Fruit fly (Drosophila melanogaster) whole organism, embryonic: ENCODE measurements around the gene CG31798.
A peak's percentile ranks its signal among the peaks of the same experiment; 100 is the strongest.

Source experiments
- CG1024 ChIP-seq: fragments of 200-800 bp; sonication (Bioruptor generic); IDR thresholded peaks from 2 replicates; pipeline ENCODE4 v1.3.6; 2022; ENCODE audit warnings: missing biosample characterization, missing genetic modification characterization
- CG10654 ChIP-seq: fragments of 200-800 bp; sonication (Bioruptor generic); optimal IDR thresholded peaks from 2 replicates; lab custom pipeline; 2016; ENCODE audit warnings: missing biosample characterization, missing genetic modification characterization
- CG11696 ChIP-seq: fragments of 200-800 bp; sonication (Bioruptor generic); IDR thresholded peaks from 2 replicates; pipeline ENCODE4 v1.3.6; 2022; ENCODE audit warnings: missing biosample characterization, missing genetic modification characterization
- CG14050 ChIP-seq: fragments of 200-800 bp; sonication (Bioruptor generic); IDR thresholded peaks from 3 replicates; pipeline ENCODE4 v1.3.6; 2022; ENCODE audit warnings: missing biosample characterization, missing genetic modification characterization
- CG14441 ChIP-seq: fragments of 200-800 bp; sonication (Bioruptor generic); IDR thresholded peaks from 2 replicates; pipeline ENCODE4 v1.3.6; 2022; ENCODE audit warnings: missing biosample characterization, missing genetic modification characterization
- CG14710 ChIP-seq: fragments of 200-800 bp; sonication (Bioruptor generic); optimal IDR thresholded peaks from 3 replicates; lab custom pipeline; 2019; ENCODE audit warnings: missing biosample characterization, mild to moderate bottlenecking, missing genetic modification characterization, moderate library complexity
- CG17568 ChIP-seq: fragments of 200-800 bp; sonication (Bioruptor generic); optimal IDR thresholded peaks from 2 replicates; lab custom pipeline; 2018; ENCODE audit warnings: missing biosample characterization, mild to moderate bottlenecking, missing genetic modification characterization, moderate library complexity
- CG18011 ChIP-seq: fragments of 200-800 bp; sonication (Bioruptor generic); optimal IDR thresholded peaks from 2 replicates; lab custom pipeline; 2017; ENCODE audit warnings: missing biosample characterization, missing genetic modification characterization, mild to moderate bottlenecking, moderate library complexity, missing genotype
- CG2202 ChIP-seq: fragments of 200-800 bp; sonication (Bioruptor generic); optimal IDR thresholded peaks from 2 replicates; lab custom pipeline; 2018; ENCODE audit warnings: missing biosample characterization, mild to moderate bottlenecking, missing genetic modification characterization
- CG2712 ChIP-seq: fragments of 200-800 bp; optimal IDR thresholded peaks from 3 replicates; lab custom pipeline; 2019; ENCODE audit warnings: missing biosample characterization, mild to moderate bottlenecking, missing genetic modification characterization, moderate library complexity
- CG32532 ChIP-seq: fragments of 200-800 bp; sonication (Bioruptor generic); IDR thresholded peaks from 2 replicates; pipeline ENCODE4 v1.3.6; 2022; ENCODE audit warnings: missing biosample characterization, missing genetic modification characterization
- CG3281 ChIP-seq: fragments of 200-800 bp; sonication (Bioruptor generic); optimal IDR thresholded peaks from 3 replicates; lab custom pipeline; 2017; ENCODE audit warnings: missing biosample characterization, mild to moderate bottlenecking, missing genetic modification characterization
- CG4424 ChIP-seq: fragments of 200-800 bp; sonication (Bioruptor generic); optimal IDR thresholded peaks from 3 replicates; lab custom pipeline; 2016; ENCODE audit warnings: missing biosample characterization, missing genetic modification characterization
- CG7372 ChIP-seq: fragments of 200-800 bp; sonication (Bioruptor generic); IDR thresholded peaks from 2 replicates; pipeline ENCODE4 v1.3.6; 2022; ENCODE audit warnings: missing biosample characterization, missing genetic modification characterization
- CG7987 ChIP-seq: fragments of 200-800 bp; sonication (Bioruptor generic); optimal IDR thresholded peaks from 2 replicates; lab custom pipeline; 2018; ENCODE audit warnings: missing biosample characterization, mild to moderate bottlenecking, missing genetic modification characterization, moderate library complexity
- CG8089 ChIP-seq: fragments of 200-800 bp; sonication (Bioruptor generic); optimal IDR thresholded peaks from 3 replicates; lab custom pipeline; 2016; ENCODE audit warnings: missing biosample characterization, missing genetic modification characterization
- CG8359 ChIP-seq: fragments of 200-800 bp; sonication (Bioruptor generic); optimal IDR thresholded peaks from 2 replicates; lab custom pipeline; 2017; ENCODE audit warnings: missing biosample characterization, mild to moderate bottlenecking, missing genetic modification characterization, borderline replicate concordance
- CG8924 ChIP-seq: fragments of 200-800 bp; optimal IDR thresholded peaks from 3 replicates; lab custom pipeline; 2019; ENCODE audit warnings: missing biosample characterization, mild to moderate bottlenecking, missing genetic modification characterization, moderate library complexity
- Chrac-16 ChIP-seq: fragments of 200-800 bp; sonication (Bioruptor generic); optimal IDR thresholded peaks from 3 replicates; lab custom pipeline; 2016; ENCODE audit warnings: missing biosample characterization, missing genetic modification characterization
- D ChIP-seq, 2 experiments: fragments of 200-800 bp in 1 of 2; fragments of >200 bp in 1 of 2; sonication (Bioruptor generic) in 1 of 2; optimal IDR thresholded peaks; 2 replicates in 1 of 2; 3 replicates in 1 of 2; lab custom pipeline; 2017; ENCODE audit warnings: mild to moderate bottlenecking in 1 of 2, missing biosample characterization in 1 of 2, missing genetic modification characterization in 1 of 2, missing genetic modification reagents in 1 of 2
- Dp ChIP-seq: fragments of 200-800 bp; sonication (Bioruptor generic); optimal IDR thresholded peaks from 2 replicates; lab custom pipeline; 2018; ENCODE audit warnings: missing biosample characterization, mild to moderate bottlenecking, missing genetic modification characterization, moderate library complexity
- HLHmδ ChIP-seq: fragments of 200-800 bp; sonication (Bioruptor generic); optimal IDR thresholded peaks from 2 replicates; lab custom pipeline; 2018; ENCODE audit warnings: missing biosample characterization, mild to moderate bottlenecking, missing genetic modification characterization, moderate library complexity
- HmgZ ChIP-seq: fragments of 200-800 bp; sonication (Bioruptor generic); optimal IDR thresholded peaks from 2 replicates; lab custom pipeline; 2018; ENCODE audit warnings: missing biosample characterization, mild to moderate bottlenecking, missing genetic modification characterization
- Hsf ChIP-seq: fragments of 200-800 bp; sonication (Bioruptor generic); optimal IDR thresholded peaks from 3 replicates; lab custom pipeline; 2016; ENCODE audit warnings: missing biosample characterization, missing genetic modification characterization
- Kr ChIP-seq: fragments of 200-800 bp; sonication (Bioruptor generic); optimal IDR thresholded peaks from 2 replicates; lab custom pipeline; 2017; ENCODE audit warnings: missing biosample characterization, mild to moderate bottlenecking, missing genetic modification characterization
- MBD-R2 ChIP-seq: fragments of 200-800 bp; sonication (Bioruptor generic); IDR thresholded peaks from 2 replicates; pipeline ENCODE4 v1.3.6; 2022; ENCODE audit warnings: missing biosample characterization, missing genetic modification characterization
- Meics ChIP-seq: fragments of 200-800 bp; sonication (Bioruptor generic); optimal IDR thresholded peaks from 2 replicates; lab custom pipeline; 2017; ENCODE audit warnings: missing biosample characterization, mild to moderate bottlenecking, missing genetic modification characterization
- Mes4 ChIP-seq: fragments of 200-800 bp; sonication (Bioruptor generic); optimal IDR thresholded peaks from 2 replicates; lab custom pipeline; 2016; ENCODE audit warnings: missing biosample characterization, missing genetic modification characterization
- Opbp ChIP-seq: fragments of 200-800 bp; sonication (Bioruptor generic); IDR thresholded peaks from 3 replicates; pipeline ENCODE4 v1.3.6; 2022; ENCODE audit warnings: missing biosample characterization, missing genetic modification characterization; ENCODE audit not compliant: partially characterized antibody
- Sin3A ChIP-seq: fragments of >200 bp; optimal IDR thresholded peaks from 2 replicates; lab custom pipeline; 2018
- TFAM ChIP-seq: fragments of 200-800 bp; sonication (Bioruptor generic); optimal IDR thresholded peaks from 2 replicates; lab custom pipeline; 2017; ENCODE audit warnings: missing biosample characterization, missing genetic modification characterization, inconsistent platforms
- Taf1 ChIP-seq: fragments of 200-800 bp; sonication (Bioruptor generic); IDR thresholded peaks from 2 replicates; pipeline ENCODE4 v1.3.6; 2022; ENCODE audit warnings: missing biosample characterization, missing genetic modification characterization
- dpn ChIP-seq, 2 experiments: fragments of 200-800 bp; sonication (Bioruptor generic); optimal IDR thresholded peaks; 3 replicates each; lab custom pipeline; 2016; ENCODE audit warnings: missing biosample characterization in 2 of 2, missing genetic modification characterization in 2 of 2
- fru ChIP-seq: fragments of >200 bp; optimal IDR thresholded peaks from 2 replicates; lab custom pipeline; 2017
- gcm2 ChIP-seq: fragments of 200-800 bp; sonication (Bioruptor generic); optimal IDR thresholded peaks from 2 replicates; lab custom pipeline; 2016; ENCODE audit warnings: missing biosample characterization, missing genetic modification characterization
- jing ChIP-seq: fragments of 200-800 bp; sonication (Bioruptor generic); optimal IDR thresholded peaks from 2 replicates; lab custom pipeline; 2018; ENCODE audit warnings: missing biosample characterization, mild to moderate bottlenecking, missing genetic modification characterization
- kah ChIP-seq: fragments of 200-800 bp; sonication (Bioruptor generic); optimal IDR thresholded peaks from 2 replicates; lab custom pipeline; 2018; ENCODE audit warnings: missing biosample characterization, mild to moderate bottlenecking, missing genetic modification characterization
- knrl ChIP-seq: fragments of 200-800 bp; sonication (Bioruptor generic); IDR thresholded peaks from 3 replicates; pipeline ENCODE4 v1.3.6; 2022; ENCODE audit warnings: missing biosample characterization, missing genetic modification characterization; ENCODE audit not compliant: partially characterized antibody
- lov ChIP-seq, 2 experiments: fragments of 200-800 bp in 1 of 2; fragments of >200 bp in 1 of 2; sonication (Bioruptor generic) in 1 of 2; IDR thresholded peaks in 1 of 2; optimal IDR thresholded peaks in 1 of 2; 2 replicates in 1 of 2; 3 replicates in 1 of 2; pipeline versions ENCODE4 v1.3.6 to Lab custom; 2017 to 2022; ENCODE audit warnings: missing biosample characterization in 1 of 2, missing genetic modification characterization in 1 of 2
- mld ChIP-seq: fragments of 200-800 bp; sonication (Bioruptor generic); IDR thresholded peaks from 3 replicates; pipeline ENCODE4 v1.3.6; 2022; ENCODE audit warnings: missing biosample characterization, missing genetic modification characterization; ENCODE audit not compliant: partially characterized antibody
- peb ChIP-seq: fragments of 200-800 bp; sonication (Bioruptor generic); IDR thresholded peaks from 2 replicates; pipeline ENCODE4 v1.3.6; 2022; ENCODE audit warnings: missing biosample characterization, missing genetic modification characterization
- pfk ChIP-seq: fragments of 200-800 bp; sonication (Bioruptor generic); optimal IDR thresholded peaks from 2 replicates; lab custom pipeline; 2018; ENCODE audit warnings: missing biosample characterization, mild to moderate bottlenecking, missing genetic modification characterization, moderate library complexity
- pros ChIP-seq: fragments of 200-800 bp; sonication (Bioruptor generic); optimal IDR thresholded peaks from 3 replicates; lab custom pipeline; 2019; ENCODE audit warnings: missing biosample characterization, mild to moderate bottlenecking, missing genetic modification characterization, moderate library complexity
- rib ChIP-seq: fragments of 200-800 bp; sonication (Bioruptor generic); IDR thresholded peaks from 2 replicates; pipeline ENCODE4 v1.3.6; 2022; ENCODE audit warnings: missing biosample characterization, missing genetic modification characterization
- run ChIP-seq: fragments of 200-800 bp; sonication (Bioruptor generic); optimal IDR thresholded peaks from 3 replicates; lab custom pipeline; 2018; ENCODE audit warnings: missing biosample characterization, mild to moderate bottlenecking, missing genetic modification characterization
- shn ChIP-seq: fragments of 200-800 bp; sonication (Bioruptor generic); optimal IDR thresholded peaks from 3 replicates; lab custom pipeline; 2016; ENCODE audit warnings: missing biosample characterization, missing genetic modification characterization
- sisA ChIP-seq: fragments of 200-800 bp; sonication (Bioruptor generic); IDR thresholded peaks from 2 replicates; pipeline ENCODE4 v1.3.6; 2022; ENCODE audit warnings: missing biosample characterization, missing genetic modification characterization
- sqz ChIP-seq: fragments of 200-800 bp; sonication (Bioruptor generic); optimal IDR thresholded peaks from 3 replicates; lab custom pipeline; 2018; ENCODE audit warnings: missing biosample characterization, mild to moderate bottlenecking, missing genetic modification characterization
- zfh2 ChIP-seq: fragments of 200-800 bp; sonication (Bioruptor generic); optimal IDR thresholded peaks from 2 replicates; lab custom pipeline; 2016; ENCODE audit warnings: missing biosample characterization, missing genetic modification characterization

The CG31798 gene

dm6 chr2L:19425765-19426329, 31.9 kb downstream of the CG31798 start (continued):
- TF ChIP-seq pfk (GFP tag; lab: Kevin White, UChicago) (no peak), Taf1 (peak; percentile 55), CG8924 (peak; percentile 66), CG14710 (peak; percentile 49), CG14050 (GFP tag; lab: Robert Waterston, UW) (peak; percentile 62; the same call in 2 of the 3 replicates), sqz (no peak), mld (GFP tag; lab: Robert Waterston, UW) (no peak), fru (lab: Kevin White, UChicago) (no peak), kah (peak; percentile 35), CG10654 (GFP tag; lab: Kevin White, UChicago) (peak; percentile 35), CG17568 (peak; percentile 59), CG7987 (no peak), CG14441 (GFP tag; lab: Robert Waterston, UW) (peak; percentile 70), MBD-R2 (peak; percentile 43; the same call in 1 of the 2 replicates), Dp (no peak), lov (optimal IDR thresholded peaks at IDR 0.05; lab: Kevin White, UChicago) (no peak), lov (GFP tag; IDR thresholded peaks at IDR 0.05; lab: Robert Waterston, UW) (peak; percentile 72; the same call in 2 of the 3 replicates), shn (peak; percentile 42), TFAM (GFP tag; lab: Kevin White, UChicago) (peak; percentile 2), zfh2 (peak; percentile 40), HLHmδ (GFP tag; lab: Kevin White, UChicago) (no peak), dpn (GFP tag; optimal IDR thresholded peaks at IDR 0.05; lab: Kevin White, UChicago) (peak; percentile 58 to 64), D (optimal IDR thresholded peaks at IDR 0.05; lab: Kevin White, UChicago) (no peak), D (GFP tag; optimal IDR thresholded peaks at IDR 0.05; lab: Kevin White, UChicago) (peak; percentile 68), Mes4 (GFP tag; lab: Kevin White, UChicago) (peak; percentile 10), pros (peak; percentile 81), run (tag; lab: Kevin White, UChicago) (peak; percentile 6), sisA (GFP tag; lab: Robert Waterston, UW) (peak; percentile 68), CG3281 (GFP tag; lab: Kevin White, UChicago) (peak; percentile 80), CG11696 (GFP tag; lab: Robert Waterston, UW) (peak; percentile 46; the same call in 1 of the 2 replicates), Kr (GFP tag; lab: Kevin White, UChicago) (no peak), CG2202 (tag; lab: Kevin White, UChicago) (no peak), CG8089 (peak; percentile 37), rib (GFP tag; lab: Robert Waterston, UW) (no peak; the same call in 1 of the 2 replicates), knrl (GFP tag; lab: Robert Waterston, UW) (no peak), Opbp (no peak), Meics (GFP tag; lab: Kevin White, UChicago) (peak; percentile 79), CG2712 (peak; percentile 82), Hsf (GFP tag; lab: Kevin White, UChicago) (peak; percentile 68), peb (GFP tag; lab: Robert Waterston, UW) (peak; percentile 36; the same call in 1 of the 2 replicates), CG4424 (GFP tag; lab: Kevin White, UChicago) (peak; percentile 74), gcm2 (GFP tag; lab: Kevin White, UChicago) (peak; percentile 37), HmgZ (tag; lab: Kevin White, UChicago) (no peak), CG7372 (GFP tag; lab: Robert Waterston, UW) (peak; percentile 30; the same call in 1 of the 2 replicates), CG1024 (GFP tag; lab: Robert Waterston, UW) (no peak), CG32532 (GFP tag; lab: Robert Waterston, UW) (peak; percentile 83), CG18011 (GFP tag; lab: Kevin White, UChicago) (peak; percentile 32), jing (peak; percentile 9), Chrac-16 (peak; percentile 63), Sin3A (lab: Kevin White, UChicago) (no peak), CG8359 (GFP tag; lab: Kevin White, UChicago) (peak; percentile 11)
